Worm (Caenorhabditis elegans): ENCODE data around the gene C14A11.2.

The C14A11.2 gene

ce11 chrX:2820148-2820547 lies 17.2 kb downstream of the C14A11.2 start, which contains the start of gene tsp-6:
TSS of gene tsp-6 (plus strand) at chrX:2820448.
- TF ChIP-seq hsf-1 (GFP tag; IDR thresholded peaks at IDR 0.05), result no peak
- no peak for TF ChIP-seq mcd-1 (GFP tag; IDR thresholded peaks at IDR 0.05)
- no peak for TF ChIP-seq tbp1 (GFP tag; optimal IDR thresholded peaks at IDR 0.05)
- TF ChIP-seq nhr-179 (tag; optimal IDR thresholded peaks at IDR 0.05), result no peak
- TF ChIP-seq F57A8.1 (GFP tag; optimal IDR thresholded peaks at IDR 0.05), result no peak

- TF ChIP-seq tlf-1 (GFP tag; optimal IDR thresholded peaks at IDR 0.05) (no peak), madf-8 (GFP tag; conservative IDR thresholded peaks at IDR 0.05) (no peak), egrh-3 (GFP tag; IDR thresholded peaks at IDR 0.05) (peak; percentile 43; the same call in 1 of the 2 replicates), F23B12.7 (tag; optimal IDR thresholded peaks at IDR 0.05; ENCODE audit: insufficient read depth) (no peak), zfh-2 (GFP tag; conservative IDR thresholded peaks at IDR 0.05) (peak; percentile 77)
Measured at ce11 chrX:2826337-2826736, 23.4 kb downstream of the C14A11.2 start.

- no peak for TF ChIP-seq nfya-1 (tag; optimal IDR thresholded peaks at IDR 0.05; ENCODE audit: borderline replicate concordance, insufficient read depth)
Measured at ce11 chrX:2827702-2828182, 24.8 kb downstream of the C14A11.2 start, which contains the start of gene ssr-2. TSS of gene ssr-2 (minus strand) at chrX:2827752.

ce11 chrX:2836770-2837169 lies 33.9 kb downstream of the C14A11.2 start:
- no peak for TF ChIP-seq rpc-1 (optimal IDR thresholded peaks at IDR 0.05)
- no peak for TF ChIP-seq rpc-1 (tag; optimal IDR thresholded peaks at IDR 0.05)
- TF ChIP-seq sdz-38 (tag; optimal IDR thresholded peaks at IDR 0.05), result no peak
- no peak for TF ChIP-seq xnd-1 (tag; optimal IDR thresholded peaks at IDR 0.05)
- TF ChIP-seq tbp1 (GFP tag; optimal IDR thresholded peaks at IDR 0.05), result no peak
- no peak for TF ChIP-seq lag-1 (GFP tag; IDR thresholded peaks at IDR 0.05)
- 0 out of 2 replicates have a peak, but pooled peaks have one; percentile 45 for TF ChIP-seq dox-1 (GFP tag; IDR thresholded peaks at IDR 0.05)
- peak; percentile 11 for TF ChIP-seq ZK185.1 (tag; optimal IDR thresholded peaks at IDR 0.05; ENCODE audit: poor library complexity, severe bottlenecking)
- no peak for TF ChIP-seq nhr-120 (GFP tag; IDR thresholded peaks at IDR 0.05)
- no peak for TF ChIP-seq him-1 (tag; optimal IDR thresholded peaks at IDR 0.05)
- TF ChIP-seq ceh-27 (GFP tag; optimal IDR thresholded peaks at IDR 0.05), result no peak
- TF ChIP-seq F22D6.2 (tag; optimal IDR thresholded peaks at IDR 0.05), result no peak
- TF ChIP-seq F49E8.2 (tag; optimal IDR thresholded peaks at IDR 0.05; ENCODE audit: insufficient read depth), result no peak
- no peak for TF ChIP-seq mcd-1 (GFP tag; IDR thresholded peaks at IDR 0.05)
- TF ChIP-seq attf-3 (GFP tag; conservative IDR thresholded peaks at IDR 0.05), result no peak
- no peak for TF ChIP-seq nhr-179 (tag; optimal IDR thresholded peaks at IDR 0.05)
- no peak for TF ChIP-seq F37B4.10 (GFP tag; IDR thresholded peaks at IDR 0.05)
- TF ChIP-seq nhr-80 (tag; optimal IDR thresholded peaks at IDR 0.05), result peak; percentile 78
- TF ChIP-seq let-607 (tag; optimal IDR thresholded peaks at IDR 0.05), result peak in 1 of 2 experiments; percentile 33
- TF ChIP-seq chd-7 (tag; optimal IDR thresholded peaks at IDR 0.05), result no peak
- TF ChIP-seq mel-28 (tag; optimal IDR thresholded peaks at IDR 0.05; ENCODE audit: borderline replicate concordance), result no peak
- TF ChIP-seq ztf-22 (GFP tag; optimal IDR thresholded peaks at IDR 0.05), result no peak
- TF ChIP-seq atf-7 (tag; optimal IDR thresholded peaks at IDR 0.05), result peak; percentile 61
- no peak for TF ChIP-seq mxl-1 (tag; optimal IDR thresholded peaks at IDR 0.05)
- no peak for TF ChIP-seq lin-35 (GFP tag; optimal IDR thresholded peaks at IDR 0.05)
- TF ChIP-seq nfya-2 (GFP tag; IDR thresholded peaks at IDR 0.05), result no peak
- TF ChIP-seq unc-130 (GFP tag; optimal IDR thresholded peaks at IDR 0.05), result no peak

All from whole organism, young adult.